Fruit fly (Drosophila melanogaster) whole organism, embryonic: Measurements from ENCODE around the gene dgt2.

Experiments used
- Ada2b ChIP-seq: fragments of 200-800 bp; sonication (Bioruptor generic); IDR thresholded peaks from 2 replicates; pipeline ENCODE4 v1.3.6; 2022; ENCODE audit warnings: missing biosample characterization, missing genetic modification characterization
- B-H2 ChIP-seq: fragments of 200-800 bp; sonication (Bioruptor generic); optimal IDR thresholded peaks from 2 replicates; lab custom pipeline; 2018; ENCODE audit warnings: missing biosample characterization, mild to moderate bottlenecking, missing genetic modification characterization
- CG1024 ChIP-seq: fragments of 200-800 bp; sonication (Bioruptor generic); IDR thresholded peaks from 2 replicates; pipeline ENCODE4 v1.3.6; 2022; ENCODE audit warnings: missing biosample characterization, missing genetic modification characterization
- CG10431 ChIP-seq: fragments of 200-800 bp; sonication (Bioruptor generic); optimal IDR thresholded peaks from 3 replicates; lab custom pipeline; 2018; ENCODE audit warnings: missing biosample characterization, mild to moderate bottlenecking, missing genetic modification characterization
- CG11085 ChIP-seq: fragments of 200-800 bp; sonication (Bioruptor generic); IDR thresholded peaks from 2 replicates; pipeline ENCODE4 v1.3.6; 2022; ENCODE audit warnings: missing biosample characterization, missing genetic modification characterization
- CG11696 ChIP-seq: fragments of 200-800 bp; sonication (Bioruptor generic); IDR thresholded peaks from 2 replicates; pipeline ENCODE4 v1.3.6; 2022; ENCODE audit warnings: missing biosample characterization, missing genetic modification characterization
- CG12219 ChIP-seq: fragments of 200-800 bp; sonication (Bioruptor generic); optimal IDR thresholded peaks from 3 replicates; lab custom pipeline; 2018; ENCODE audit warnings: missing biosample characterization, mild to moderate bottlenecking, missing genetic modification characterization
- CG1233 ChIP-seq: fragments of 200-800 bp; sonication (Bioruptor generic); optimal IDR thresholded peaks from 4 replicates; lab custom pipeline; 2018; ENCODE audit warnings: missing biosample characterization, mild to moderate bottlenecking, missing genetic modification characterization
- CG13424 ChIP-seq: fragments of 200-800 bp; sonication (Bioruptor generic); optimal IDR thresholded peaks from 2 replicates; lab custom pipeline; 2019; ENCODE audit warnings: missing biosample characterization, mild to moderate bottlenecking, missing genetic modification characterization, moderate library complexity
- CG14050 ChIP-seq: fragments of 200-800 bp; sonication (Bioruptor generic); IDR thresholded peaks from 3 replicates; pipeline ENCODE4 v1.3.6; 2022; ENCODE audit warnings: missing biosample characterization, missing genetic modification characterization
- CG14441 ChIP-seq: fragments of 200-800 bp; sonication (Bioruptor generic); IDR thresholded peaks from 2 replicates; pipeline ENCODE4 v1.3.6; 2022; ENCODE audit warnings: missing biosample characterization, missing genetic modification characterization
- CG14667 ChIP-seq: fragments of 200-800 bp; sonication (Bioruptor generic); IDR thresholded peaks from 2 replicates; pipeline ENCODE4 v1.3.6; 2022; ENCODE audit warnings: missing biosample characterization, missing genetic modification characterization
- CG14860 ChIP-seq: fragments of 200-800 bp; sonication (Bioruptor generic); IDR thresholded peaks from 3 replicates; pipeline ENCODE4 v1.3.6; 2022; ENCODE audit warnings: missing biosample characterization, missing genetic modification characterization; ENCODE audit not compliant: partially characterized antibody
- CG15696 ChIP-seq: fragments of 200-800 bp; sonication (Bioruptor generic); optimal IDR thresholded peaks from 2 replicates; lab custom pipeline; 2019; ENCODE audit warnings: missing biosample characterization, mild to moderate bottlenecking, missing genetic modification characterization, moderate library complexity
- CG18764 ChIP-seq: fragments of 200-800 bp; sonication (Bioruptor generic); optimal IDR thresholded peaks from 3 replicates; lab custom pipeline; 2016; ENCODE audit warnings: missing biosample characterization, missing genetic modification characterization
- CG2202 ChIP-seq: fragments of 200-800 bp; sonication (Bioruptor generic); optimal IDR thresholded peaks from 2 replicates; lab custom pipeline; 2018; ENCODE audit warnings: missing biosample characterization, mild to moderate bottlenecking, missing genetic modification characterization
- CG2875 ChIP-seq: fragments of 200-800 bp; sonication (Bioruptor generic); optimal IDR thresholded peaks from 2 replicates; lab custom pipeline; 2017; ENCODE audit warnings: missing biosample characterization, mild to moderate bottlenecking, missing genetic modification characterization, missing genetic modification reagents
- CG3065 ChIP-seq: fragments of 200-800 bp; sonication (Bioruptor generic); optimal IDR thresholded peaks from 2 replicates; lab custom pipeline; 2016; ENCODE audit warnings: missing biosample characterization, missing genetic modification characterization
- CG43689 ChIP-seq: fragments of 200-800 bp; sonication (Bioruptor generic); IDR thresholded peaks from 2 replicates; pipeline ENCODE4 v1.3.6; 2022; ENCODE audit warnings: missing biosample characterization, missing genetic modification characterization
- CG6765 ChIP-seq: fragments of 200-800 bp; sonication (Bioruptor generic); optimal IDR thresholded peaks from 3 replicates; lab custom pipeline; 2017; ENCODE audit warnings: missing biosample characterization, mild to moderate bottlenecking, missing genetic modification characterization
- CG6791 ChIP-seq: fragments of 200-800 bp; sonication (Bioruptor generic); IDR thresholded peaks from 3 replicates; pipeline ENCODE4 v1.3.6; 2022; ENCODE audit warnings: missing biosample characterization, missing genetic modification characterization; ENCODE audit not compliant: partially characterized antibody
- CG9797 ChIP-seq: fragments of 200-800 bp; sonication (Bioruptor generic); optimal IDR thresholded peaks from 3 replicates; lab custom pipeline; 2018; ENCODE audit warnings: missing biosample characterization, mild to moderate bottlenecking, missing genetic modification characterization
- CkIIα-i1 ChIP-seq: fragments of 200-800 bp; sonication (Bioruptor generic); IDR thresholded peaks from 2 replicates; pipeline ENCODE4 v1.3.6; 2022; ENCODE audit warnings: missing biosample characterization, missing genetic modification characterization
- CoRest ChIP-seq: fragments of 200-800 bp; sonication (Bioruptor generic); optimal IDR thresholded peaks from 3 replicates; lab custom pipeline; 2018; ENCODE audit warnings: missing biosample characterization, mild to moderate bottlenecking, missing genetic modification characterization, moderate library complexity
- H15 ChIP-seq: fragments of 200-800 bp; sonication (Bioruptor generic); IDR thresholded peaks from 3 replicates; pipeline ENCODE4 v1.3.6; 2022; ENCODE audit warnings: missing biosample characterization, missing genetic modification characterization
- Hey ChIP-seq: fragments of 200-800 bp; sonication (Bioruptor generic); optimal IDR thresholded peaks from 3 replicates; lab custom pipeline; 2018; ENCODE audit warnings: missing biosample characterization, mild to moderate bottlenecking, missing genetic modification characterization
- Hmr ChIP-seq: fragments of 200-800 bp; sonication (Bioruptor generic); optimal IDR thresholded peaks from 3 replicates; lab custom pipeline; 2017; ENCODE audit warnings: mild to moderate bottlenecking, missing biosample characterization, missing genetic modification reagents, missing genetic modification characterization
- Med ChIP-seq: fragments of 200-800 bp; sonication (Bioruptor generic); peaks from one replicate; lab custom pipeline; 2016; ENCODE audit warnings: missing biosample characterization, missing genetic modification characterization, mild to moderate bottlenecking, inconsistent platforms, moderate library complexity
- NK7.1 ChIP-seq: fragments of 200-800 bp; sonication (Bioruptor generic); optimal IDR thresholded peaks from 3 replicates; lab custom pipeline; 2016; ENCODE audit warnings: missing biosample characterization, missing genetic modification characterization
- Nf-YC ChIP-seq: fragments of 200-800 bp; optimal IDR thresholded peaks from 3 replicates; lab custom pipeline; 2019; ENCODE audit warnings: missing biosample characterization, mild to moderate bottlenecking, missing genetic modification characterization, moderate library complexity
- NfI ChIP-seq: fragments of 200-800 bp; sonication (Bioruptor generic); optimal IDR thresholded peaks from 3 replicates; lab custom pipeline; 2018; ENCODE audit warnings: missing biosample characterization, mild to moderate bottlenecking, missing genetic modification characterization, moderate library complexity
- Oaz ChIP-seq: fragments of 200-800 bp; sonication (Bioruptor generic); IDR thresholded peaks from 2 replicates; pipeline ENCODE4 v1.3.6; 2022; ENCODE audit warnings: missing biosample characterization, missing genetic modification characterization
- Oli ChIP-seq: fragments of 200-800 bp; sonication (Bioruptor generic); optimal IDR thresholded peaks from 2 replicates; lab custom pipeline; 2018; ENCODE audit warnings: missing biosample characterization, mild to moderate bottlenecking, missing genetic modification characterization, moderate library complexity
- Scr ChIP-seq: fragments of 200-800 bp; sonication (Bioruptor generic); IDR thresholded peaks from 2 replicates; pipeline ENCODE4 v1.3.6; 2022; ENCODE audit warnings: missing biosample characterization, missing genetic modification characterization; ENCODE audit not compliant: partially characterized antibody
- Stat92E ChIP-seq, 3 experiments: fragments of >200 bp in 2 of 3; fragments of 200-800 bp in 1 of 3; sonication (Bioruptor generic) in 1 of 3; optimal IDR thresholded peaks; 2 replicates each; lab custom pipeline; 2017 to 2019; ENCODE audit warnings: missing biosample characterization in 3 of 3, missing genetic modification characterization in 3 of 3, mild to moderate bottlenecking in 1 of 3, moderate library complexity in 1 of 3
- ac ChIP-seq: fragments of 200-800 bp; sonication (Bioruptor generic); optimal IDR thresholded peaks from 3 replicates; lab custom pipeline; 2017; ENCODE audit warnings: missing biosample characterization, mild to moderate bottlenecking, missing genetic modification characterization
- ara ChIP-seq: fragments of 200-800 bp; sonication (Bioruptor generic); IDR thresholded peaks from 2 replicates; pipeline ENCODE4 v1.3.6; 2022; ENCODE audit warnings: missing biosample characterization, missing genetic modification characterization
- cg ChIP-seq: fragments of 200-800 bp; sonication (Bioruptor generic); optimal IDR thresholded peaks from 3 replicates; lab custom pipeline; 2019; ENCODE audit warnings: missing biosample characterization, mild to moderate bottlenecking, missing genetic modification characterization, moderate library complexity
- corto ChIP-seq: fragments of 200-800 bp; sonication (Bioruptor generic); optimal IDR thresholded peaks from 2 replicates; lab custom pipeline; 2016; ENCODE audit warnings: missing biosample characterization, mild to moderate bottlenecking, missing genetic modification characterization, moderate library complexity
- dan ChIP-seq: fragments of 200-800 bp; sonication (Bioruptor generic); IDR thresholded peaks from 2 replicates; pipeline ENCODE4 v1.3.6; 2022; ENCODE audit warnings: missing biosample characterization, missing genetic modification characterization
- eyg ChIP-seq: fragments of 200-800 bp; sonication (Bioruptor generic); optimal IDR thresholded peaks from 3 replicates; lab custom pipeline; 2016; ENCODE audit warnings: missing biosample characterization, missing genetic modification characterization
- gcm ChIP-seq: fragments of 200-800 bp; sonication (Bioruptor generic); optimal IDR thresholded peaks from 2 replicates; lab custom pipeline; 2019; ENCODE audit warnings: missing biosample characterization, mild to moderate bottlenecking, missing genetic modification characterization, moderate library complexity
- lilli ChIP-seq: fragments of 200-800 bp; sonication (Bioruptor generic); optimal IDR thresholded peaks from 3 replicates; lab custom pipeline; 2016; ENCODE audit warnings: missing biosample characterization, missing genetic modification characterization
- org-1 ChIP-seq: fragments of 200-800 bp; sonication (Bioruptor generic); optimal IDR thresholded peaks from 2 replicates; lab custom pipeline; 2017; ENCODE audit warnings: missing biosample characterization, missing genetic modification characterization
- seq ChIP-seq: fragments of 200-800 bp; sonication (Bioruptor generic); IDR thresholded peaks from 2 replicates; pipeline ENCODE4 v1.3.6; 2022; ENCODE audit warnings: missing biosample characterization, missing genetic modification characterization
- slp2 ChIP-seq: fragments of 200-800 bp; sonication (Bioruptor generic); optimal IDR thresholded peaks from 2 replicates; lab custom pipeline; 2016; ENCODE audit warnings: missing biosample characterization, missing genetic modification characterization
- tap ChIP-seq: fragments of 200-800 bp; optimal IDR thresholded peaks from 3 replicates; lab custom pipeline; 2019; ENCODE audit warnings: missing biosample characterization, mild to moderate bottlenecking, missing genetic modification characterization, moderate library complexity
- trh ChIP-seq: fragments of 200-800 bp; sonication (Bioruptor generic); optimal IDR thresholded peaks from 2 replicates; lab custom pipeline; 2016; ENCODE audit warnings: missing biosample characterization, missing genetic modification characterization

The dgt2 gene

DNA sequence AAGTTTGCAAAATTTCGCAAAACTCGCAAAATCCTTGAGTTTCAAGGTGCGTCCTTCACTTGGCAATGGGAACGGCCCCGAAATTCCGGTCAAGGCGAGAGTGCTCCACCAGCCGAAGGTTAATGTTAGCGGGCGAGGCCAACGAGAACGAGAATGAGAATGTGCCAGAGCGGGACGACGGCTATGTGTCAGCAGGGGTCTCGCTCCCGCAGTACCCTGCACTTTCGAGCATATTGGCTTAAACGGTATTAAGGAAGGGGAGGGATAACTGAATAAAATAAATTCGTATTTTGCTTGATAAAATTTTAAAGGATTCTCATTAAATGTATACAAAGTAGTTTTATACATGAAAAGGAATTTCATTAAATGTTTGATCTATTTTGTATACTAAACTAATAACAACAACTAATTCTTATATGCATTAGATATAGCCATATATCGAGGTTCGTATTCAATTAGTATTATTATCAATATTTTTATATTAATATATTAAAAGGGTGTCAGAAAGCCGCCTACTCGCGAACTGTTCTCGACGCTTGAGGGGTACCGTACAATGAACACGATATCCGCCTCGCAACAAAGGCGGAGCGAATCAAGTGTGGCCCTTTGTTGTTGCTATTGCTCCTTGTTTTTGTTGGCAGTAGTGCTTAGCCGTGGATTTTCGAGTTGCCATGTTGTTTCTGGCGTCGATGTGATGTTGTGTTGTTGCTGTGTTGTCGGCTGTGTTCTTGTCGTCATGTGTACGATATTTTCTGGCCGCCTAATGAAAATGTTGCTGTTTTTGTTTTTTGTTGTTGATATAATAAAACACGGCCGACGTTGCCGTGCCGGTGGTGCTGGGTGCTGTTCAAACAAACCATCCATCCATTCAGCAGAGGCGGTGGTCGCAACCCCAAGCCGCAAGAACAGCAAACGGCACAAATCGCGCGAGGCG, 16.9 kb downstream of the dgt2 start (continued):
- peak; percentile 52 for TF ChIP-seq eyg (GFP tag; lab: Kevin White, UChicago)
- TF ChIP-seq gcm (GFP tag; lab: Kevin White, UChicago) = peak; percentile 96
- TF ChIP-seq CG11085 (GFP tag; lab: Robert Waterston, UW) = no peak
- TF ChIP-seq org-1 (GFP tag; lab: Kevin White, UChicago) = peak; percentile 93
- peak; percentile 88 for TF ChIP-seq CG2875 (GFP tag; lab: Kevin White, UChicago)
- peak; percentile 91 for TF ChIP-seq CG6765 (GFP tag; lab: Kevin White, UChicago)
- TF ChIP-seq Hmr = peak; percentile 96
- TF ChIP-seq CG3065 = peak; percentile 77
- TF ChIP-seq CG6791 (GFP tag; lab: Robert Waterston, UW) = no peak
- no peak for TF ChIP-seq cg (GFP tag; lab: Kevin White, UChicago)
- TF ChIP-seq CG10431 = peak; percentile 88
- peak; percentile 88 for TF ChIP-seq trh (GFP tag; lab: Kevin White, UChicago)
- TF ChIP-seq CG1233 (GFP tag; lab: Kevin White, UChicago) = peak; percentile 95
- no peak for TF ChIP-seq CkIIα-i1 (GFP tag; lab: Robert Waterston, UW)
- peak; percentile 98 for TF ChIP-seq CG13424 (tag; lab: Kevin White, UChicago)
- TF ChIP-seq NK7.1 (GFP tag; lab: Kevin White, UChicago) = peak; percentile 18
- TF ChIP-seq CG14050 (GFP tag; lab: Robert Waterston, UW) = no peak
- TF ChIP-seq lilli (GFP tag; lab: Kevin White, UChicago) = peak; percentile 83
- no peak for TF ChIP-seq Oaz
- TF ChIP-seq CG1024 (GFP tag; lab: Robert Waterston, UW) = no peak
- TF ChIP-seq Hey (tag; lab: Kevin White, UChicago) = peak; percentile 31
- peak; percentile 91 for TF ChIP-seq NfI (GFP tag; lab: Kevin White, UChicago)
- peak; percentile 74 for TF ChIP-seq CG18764 (GFP tag; lab: Kevin White, UChicago)
- TF ChIP-seq seq (GFP tag; lab: Robert Waterston, UW) = no peak
- TF ChIP-seq Ada2b = no peak
- peak; percentile 37 for TF ChIP-seq ac (GFP tag; lab: Kevin White, UChicago)
- TF ChIP-seq CG2202 (tag; lab: Kevin White, UChicago) = peak; percentile 87
- no peak for TF ChIP-seq CG43689 (GFP tag; lab: Robert Waterston, UW)
- TF ChIP-seq slp2 (GFP tag; lab: Kevin White, UChicago) = peak; percentile 70
- TF ChIP-seq CG12219 (GFP tag; lab: Kevin White, UChicago) = peak; percentile 74
- TF ChIP-seq Stat92E (GFP tag; optimal IDR thresholded peaks at IDR 0.05; lab: Kevin White, UChicago) = peak in 1 of 3 experiments; percentile 73
- peak; percentile 97 for TF ChIP-seq Oli (tag; lab: Kevin White, UChicago)
- TF ChIP-seq CG9797 (GFP tag; lab: Kevin White, UChicago) = peak; percentile 20
- no peak for TF ChIP-seq CG14860
- TF ChIP-seq dan (GFP tag; lab: Robert Waterston, UW) = no peak
- peak; percentile 99 for TF ChIP-seq CoRest (tag; lab: Kevin White, UChicago)
- TF ChIP-seq CG14441 (GFP tag; lab: Robert Waterston, UW) = no peak
- TF ChIP-seq CG11696 = no peak
- peak; percentile 93 for TF ChIP-seq CG15696
- TF ChIP-seq Med (GFP tag; lab: Kevin White, UChicago) = peak; percentile 71
- no peak for TF ChIP-seq Scr (GFP tag; lab: Robert Waterston, UW)
- TF ChIP-seq corto = no peak
- no peak for TF ChIP-seq CG14667 (GFP tag; lab: Robert Waterston, UW)
- TF ChIP-seq H15 (GFP tag; lab: Robert Waterston, UW) = no peak
- TF ChIP-seq B-H2 (GFP tag; lab: Kevin White, UChicago) = peak; percentile 72
- peak; percentile 94 for TF ChIP-seq tap (tag; lab: Kevin White, UChicago)
- TF ChIP-seq ara (GFP tag; lab: Robert Waterston, UW) = no peak
- peak; percentile 87 for TF ChIP-seq Nf-YC
